Worm (Caenorhabditis elegans): Measurements from ENCODE around the gene Y77E11A.7.

Gene Y77E11A.7

ce11 chrIV:1408137-1408536, 11.5 kb downstream of the Y77E11A.7 start:
- TF ChIP-seq ceh-82 (tag; optimal IDR thresholded peaks at IDR 0.05) (no peak), mdl-1 (tag; optimal IDR thresholded peaks at IDR 0.05) (no peak), nhr-237 (tag; optimal IDR thresholded peaks at IDR 0.05) (no peak), alr-1 (tag; optimal IDR thresholded peaks at IDR 0.05) (no peak), zag-1 (tag; optimal IDR thresholded peaks at IDR 0.05) (no peak)

- TF ChIP-seq elt-1 (tag; optimal IDR thresholded peaks at IDR 0.05), result no peak
- no peak for TF ChIP-seq mdl-1 (tag; optimal IDR thresholded peaks at IDR 0.05)
Measured at ce11 chrIV:1407507-1407906, 12.1 kb downstream of the Y77E11A.7 start.

ce11 chrIV:1407049-1407448, 12.6 kb downstream of the Y77E11A.7 start:
- TF ChIP-seq nhr-11 (tag; optimal IDR thresholded peaks at IDR 0.05) (no peak), egl-27 (tag; optimal IDR thresholded peaks at IDR 0.05) (no peak)

- TF ChIP-seq mab-5 (tag; optimal IDR thresholded peaks at IDR 0.05) (no peak), aly-2 (tag; optimal IDR thresholded peaks at IDR 0.05) (no peak), nhr-77 (tag; optimal IDR thresholded peaks at IDR 0.05) (no peak), alr-1 (tag; optimal IDR thresholded peaks at IDR 0.05) (no peak), nhr-10 (tag; optimal IDR thresholded peaks at IDR 0.05) (no peak), C34F6.9 (tag; optimal IDR thresholded peaks at IDR 0.05) (no peak), sem-4 (tag; optimal IDR thresholded peaks at IDR 0.05) (no peak), nhr-12 (tag; optimal IDR thresholded peaks at IDR 0.05) (no peak), R02D3.7 (tag; optimal IDR thresholded peaks at IDR 0.05) (no peak), unc-62 (GFP tag; optimal IDR thresholded peaks at IDR 0.05) (no peak), snpc-4 (tag; optimal IDR thresholded peaks at IDR 0.05) (no peak), ztf-1 (GFP tag; conservative IDR thresholded peaks at IDR 0.05) (no peak), ceh-82 (tag; optimal IDR thresholded peaks at IDR 0.05) (no peak), unc-55 (GFP tag; optimal IDR thresholded peaks at IDR 0.05) (no peak), mdl-1 (tag; optimal IDR thresholded peaks at IDR 0.05) (no peak), sma-9 (GFP tag; optimal IDR thresholded peaks at IDR 0.05) (no peak), sma-9 (tag; optimal IDR thresholded peaks at IDR 0.05) (no peak), blmp-1 (tag; optimal IDR thresholded peaks at IDR 0.05; ENCODE audit: insufficient read depth) (no peak), lin-13 (GFP tag; optimal IDR thresholded peaks at IDR 0.05) (no peak), F13H6.1 (tag; optimal IDR thresholded peaks at IDR 0.05) (no peak), nhr-237 (tag; optimal IDR thresholded peaks at IDR 0.05) (no peak)
Measured at ce11 chrIV:1406267-1406666, 13.4 kb downstream of the Y77E11A.7 start, which contains the start of gene spp-31. TSS of gene spp-31 (plus strand) at chrIV:1406567.

ce11 chrIV:1405780-1406179, 13.9 kb downstream of the Y77E11A.7 start:
- TF ChIP-seq fos-1 (tag; optimal IDR thresholded peaks at IDR 0.05) (peak; percentile 35), crh-2 (tag; optimal IDR thresholded peaks at IDR 0.05) (no peak)

- TF ChIP-seq gmeb-1 (tag; optimal IDR thresholded peaks at IDR 0.05) (peak; percentile 11), elt-1 (tag; optimal IDR thresholded peaks at IDR 0.05) (no peak)
Measured at ce11 chrIV:1403960-1404359, 15.7 kb downstream of the Y77E11A.7 start.

ce11 chrIV:1400016-1400415, 19.6 kb downstream of the Y77E11A.7 start:
- TF ChIP-seq nhr-10 (tag; optimal IDR thresholded peaks at IDR 0.05) (no peak), sma-9 (GFP tag; optimal IDR thresholded peaks at IDR 0.05) (no peak), sma-9 (tag; optimal IDR thresholded peaks at IDR 0.05) (no peak), ZK546.5 (tag; optimal IDR thresholded peaks at IDR 0.05) (no peak), elt-1 (tag; optimal IDR thresholded peaks at IDR 0.05) (no peak), unc-39 (tag; optimal IDR thresholded peaks at IDR 0.05) (no peak), aly-2 (tag; optimal IDR thresholded peaks at IDR 0.05) (no peak), egl-27 (tag; optimal IDR thresholded peaks at IDR 0.05) (no peak), nhr-23 (tag; optimal IDR thresholded peaks at IDR 0.05) (no peak), Y55F3AM.14 (GFP tag; optimal IDR thresholded peaks at IDR 0.05) (no peak), nhr-25 (tag; optimal IDR thresholded peaks at IDR 0.05) (no peak), alr-1 (tag; optimal IDR thresholded peaks at IDR 0.05) (no peak), nhr-129 (tag; optimal IDR thresholded peaks at IDR 0.05) (no peak), fos-1 (tag; optimal IDR thresholded peaks at IDR 0.05) (no peak), lin-13 (GFP tag; optimal IDR thresholded peaks at IDR 0.05) (no peak), peb-1 (tag; optimal IDR thresholded peaks at IDR 0.05) (no peak), blmp-1 (tag; optimal IDR thresholded peaks at IDR 0.05; ENCODE audit: insufficient read depth) (no peak), ztf-11 (tag; optimal IDR thresholded peaks at IDR 0.05) (no peak)
